Worm (Caenorhabditis elegans) whole organism, mixed stage, embryonic: Measurements from ENCODE around the gene ogr-2.

Experiments
- ces-1 ChIP-seq: fragments of 150-350 bp; optimal IDR thresholded peaks from 2 replicates; lab custom pipeline; 2014; ENCODE audit warnings: missing biosample characterization, missing genetic modification reagents, missing genetic modification characterization
- nhr-12 ChIP-seq: fragments of 150-350 bp; optimal IDR thresholded peaks from 2 replicates; lab custom pipeline; 2014; ENCODE audit warnings: missing biosample characterization, missing genetic modification characterization
- nhr-2 ChIP-seq: fragments of 150-350 bp; optimal IDR thresholded peaks from 2 replicates; lab custom pipeline; 2014; ENCODE audit warnings: missing biosample characterization, missing genetic modification characterization
- nhr-76 ChIP-seq: sonication (generic microtip); optimal IDR thresholded peaks from 2 replicates; lab custom pipeline; 2017; ENCODE audit warnings: missing biosample characterization, missing genetic modification characterization
- snpc-4 ChIP-seq: fragments of 150-350 bp; optimal IDR thresholded peaks from 2 replicates; lab custom pipeline; 2014; ENCODE audit warnings: missing biosample characterization, missing genetic modification characterization
- unc-62 ChIP-seq: fragments of 150-350 bp; optimal IDR thresholded peaks from 2 replicates; lab custom pipeline; 2014; ENCODE audit warnings: missing biosample characterization, missing genetic modification reagents, missing genetic modification characterization

ce11 chrII:10012490-10012889, 28.4 kb upstream of the ogr-2 start:
- TF ChIP-seq unc-62 (no peak), snpc-4 (tag; lab: Kevin White, UChicago) (no peak), nhr-12 (tag; lab: Kevin White, UChicago) (no peak), nhr-2 (tag; lab: Kevin White, UChicago) (no peak), ces-1 (GFP tag; lab: Kevin White, UChicago) (no peak), nhr-76 (tag; lab: Kevin White, UChicago) (no peak)
